Fruit fly (Drosophila melanogaster) whole organism, embryonic: ENCODE results near the gene CG15877.

Experiments
- Awh ChIP-seq: fragments of 200-800 bp; sonication (Bioruptor generic); IDR thresholded peaks from 2 replicates; pipeline ENCODE4, ENCODE4 v1.3.6; 2022; ENCODE audit warnings: missing biosample characterization, missing genetic modification characterization
- BtbVII ChIP-seq: fragments of 200-800 bp; sonication (Bioruptor generic); optimal IDR thresholded peaks from 3 replicates; lab custom pipeline; 2017; ENCODE audit warnings: missing biosample characterization, mild to moderate bottlenecking, missing genetic modification characterization
- CG10959 ChIP-seq: fragments of 200-800 bp; sonication (Bioruptor generic); IDR thresholded peaks from 2 replicates; pipeline ENCODE4 v1.3.6; 2022; ENCODE audit warnings: missing biosample characterization, missing genetic modification characterization
- CG11696 ChIP-seq: fragments of 200-800 bp; sonication (Bioruptor generic); IDR thresholded peaks from 2 replicates; pipeline ENCODE4 v1.3.6; 2022; ENCODE audit warnings: missing biosample characterization, missing genetic modification characterization
- CG12104 ChIP-seq: fragments of 200-800 bp; sonication (Bioruptor generic); optimal IDR thresholded peaks from 3 replicates; lab custom pipeline; 2016; ENCODE audit warnings: missing biosample characterization, missing genetic modification characterization
- CG12744 ChIP-seq: fragments of 200-800 bp; sonication (Bioruptor generic); optimal IDR thresholded peaks from 2 replicates; lab custom pipeline; 2016; ENCODE audit warnings: missing biosample characterization, missing genetic modification characterization
- CG15479 ChIP-seq: fragments of 200-800 bp; sonication (Bioruptor generic); optimal IDR thresholded peaks from 3 replicates; lab custom pipeline; 2019; ENCODE audit warnings: missing biosample characterization, mild to moderate bottlenecking, missing genetic modification characterization, moderate library complexity
- CG17186 ChIP-seq: fragments of 200-800 bp; sonication (Bioruptor generic); optimal IDR thresholded peaks from 3 replicates; lab custom pipeline; 2017; ENCODE audit warnings: missing biosample characterization, missing genetic modification reagents, missing genetic modification characterization
- CG31388 ChIP-seq: fragments of 200-800 bp; sonication (Bioruptor generic); optimal IDR thresholded peaks from 2 replicates; lab custom pipeline; 2016; ENCODE audit warnings: missing biosample characterization, missing genetic modification characterization
- CG6654 ChIP-seq: fragments of 200-800 bp; sonication (Bioruptor generic); optimal IDR thresholded peaks from 2 replicates; lab custom pipeline; 2017; ENCODE audit warnings: missing biosample characterization, mild to moderate bottlenecking, missing genetic modification characterization
- CG7839 ChIP-seq: fragments of 200-800 bp; sonication (Bioruptor generic); optimal IDR thresholded peaks from 3 replicates; lab custom pipeline; 2018; ENCODE audit warnings: missing biosample characterization, mild to moderate bottlenecking, missing genetic modification characterization, moderate library complexity
- CG9609 ChIP-seq: fragments of 200-800 bp; sonication (Bioruptor generic); optimal IDR thresholded peaks from 3 replicates; lab custom pipeline; 2016; ENCODE audit warnings: missing biosample characterization, missing genetic modification characterization
- E2f2 ChIP-seq: fragments of 200-800 bp; sonication (Bioruptor generic); IDR thresholded peaks from 2 replicates; pipeline ENCODE4 v1.3.6; 2022; ENCODE audit warnings: missing biosample characterization, missing genetic modification characterization
- Ets65A ChIP-seq: fragments of 200-800 bp; sonication (Bioruptor generic); peaks from one replicate; lab custom pipeline; 2016; ENCODE audit warnings: missing biosample characterization, missing genetic modification characterization
- Hsf ChIP-seq: fragments of 200-800 bp; sonication (Bioruptor generic); optimal IDR thresholded peaks from 3 replicates; lab custom pipeline; 2016; ENCODE audit warnings: missing biosample characterization, missing genetic modification characterization
- Jarid2 ChIP-seq: fragments of 200-800 bp; sonication (Bioruptor generic); optimal IDR thresholded peaks from 3 replicates; lab custom pipeline; 2017; ENCODE audit warnings: mild to moderate bottlenecking, missing biosample characterization, missing genetic modification reagents, missing genetic modification characterization
- Med ChIP-seq: fragments of 200-800 bp; sonication (Bioruptor generic); peaks from one replicate; lab custom pipeline; 2016; ENCODE audit warnings: missing biosample characterization, missing genetic modification characterization, mild to moderate bottlenecking, inconsistent platforms, moderate library complexity
- Pdp1 ChIP-seq, 2 experiments: fragments of 200-800 bp; sonication (Bioruptor generic); optimal IDR thresholded peaks; 3 replicates each; lab custom pipeline; 2016; ENCODE audit warnings: missing biosample characterization in 2 of 2, missing genetic modification characterization in 2 of 2, mild to moderate bottlenecking in 1 of 2, moderate library complexity in 1 of 2
- Sin3A ChIP-seq: fragments of >200 bp; optimal IDR thresholded peaks from 2 replicates; lab custom pipeline; 2018
- Trl ChIP-seq, 3 experiments: fragments of >200 bp in 2 of 3; fragments of 200-800 bp in 1 of 3; sonication (Bioruptor generic) in 1 of 3; optimal IDR thresholded peaks; 2 replicates in 1 of 3; 3 replicates in 2 of 3; lab custom pipeline; 2016 to 2017; ENCODE audit warnings: missing biosample characterization in 1 of 3, missing genetic modification characterization in 1 of 3
- ara ChIP-seq: fragments of 200-800 bp; sonication (Bioruptor generic); IDR thresholded peaks from 2 replicates; pipeline ENCODE4 v1.3.6; 2022; ENCODE audit warnings: missing biosample characterization, missing genetic modification characterization
- cas ChIP-seq: fragments of 200-800 bp; sonication (Bioruptor generic); IDR thresholded peaks from 2 replicates; pipeline ENCODE4 v1.3.6; 2022; ENCODE audit warnings: missing biosample characterization, missing genetic modification characterization
- chinmo ChIP-seq: fragments of 200-800 bp; sonication (Bioruptor generic); IDR thresholded peaks from 4 replicates; pipeline ENCODE4 v1.3.6; 2022; ENCODE audit warnings: missing biosample characterization, missing genetic modification characterization; ENCODE audit not compliant: partially characterized antibody
- ci ChIP-seq: fragments of 200-800 bp; sonication (Bioruptor generic); IDR thresholded peaks from 3 replicates; pipeline ENCODE4 v1.3.6; 2022; ENCODE audit warnings: missing biosample characterization, missing genetic modification characterization
- crc ChIP-seq: fragments of 200-800 bp; sonication (Bioruptor generic); optimal IDR thresholded peaks from 2 replicates; lab custom pipeline; 2016; ENCODE audit warnings: missing biosample characterization, missing genetic modification characterization
- crol ChIP-seq: fragments of 200-800 bp; sonication (Bioruptor generic); IDR thresholded peaks from 2 replicates; pipeline ENCODE4 v1.3.6; 2022; ENCODE audit warnings: missing biosample characterization, missing genetic modification characterization
- dysf ChIP-seq: fragments of 200-800 bp; sonication (Bioruptor generic); IDR thresholded peaks from 3 replicates; pipeline ENCODE4 v1.3.6; 2022; ENCODE audit warnings: missing biosample characterization, missing genetic modification characterization
- gem ChIP-seq: fragments of 200-800 bp; sonication (Bioruptor generic); optimal IDR thresholded peaks from 2 replicates; lab custom pipeline; 2019; ENCODE audit warnings: missing biosample characterization, mild to moderate bottlenecking, missing genetic modification characterization, moderate library complexity
- grau ChIP-seq: fragments of 200-800 bp; optimal IDR thresholded peaks from 3 replicates; lab custom pipeline; 2019; ENCODE audit warnings: missing biosample characterization, mild to moderate bottlenecking, missing genetic modification characterization, moderate library complexity
- inv ChIP-seq: fragments of 200-800 bp; sonication (Bioruptor generic); IDR thresholded peaks from 2 replicates; pipeline ENCODE4 v1.3.6; 2022; ENCODE audit warnings: missing biosample characterization, missing genetic modification characterization; ENCODE audit not compliant: partially characterized antibody
- jing ChIP-seq: fragments of 200-800 bp; sonication (Bioruptor generic); optimal IDR thresholded peaks from 2 replicates; lab custom pipeline; 2018; ENCODE audit warnings: missing biosample characterization, mild to moderate bottlenecking, missing genetic modification characterization
- nau ChIP-seq: fragments of 200-800 bp; sonication (Bioruptor generic); optimal IDR thresholded peaks from 3 replicates; lab custom pipeline; 2017; ENCODE audit warnings: missing biosample characterization, mild to moderate bottlenecking, missing genetic modification characterization, missing genetic modification reagents
- nerfin-2 ChIP-seq: fragments of 200-800 bp; sonication (Bioruptor generic); IDR thresholded peaks from 2 replicates; pipeline ENCODE4 v1.3.6; 2022; ENCODE audit warnings: missing biosample characterization, missing genetic modification characterization; ENCODE audit not compliant: partially characterized antibody
- nom ChIP-seq: fragments of 200-800 bp; sonication (Bioruptor generic); optimal IDR thresholded peaks from 2 replicates; lab custom pipeline; 2017; ENCODE audit warnings: missing biosample characterization, missing genetic modification characterization, mild to moderate bottlenecking, moderate library complexity, missing genetic modification reagents
- org-1 ChIP-seq: fragments of 200-800 bp; sonication (Bioruptor generic); optimal IDR thresholded peaks from 2 replicates; lab custom pipeline; 2017; ENCODE audit warnings: missing biosample characterization, missing genetic modification characterization
- otp ChIP-seq: fragments of 200-800 bp; sonication (Bioruptor generic); IDR thresholded peaks from 3 replicates; pipeline ENCODE4, ENCODE4 v1.3.6; 2022; ENCODE audit warnings: missing biosample characterization, missing genetic modification characterization
- pho ChIP-seq: fragments of 200-800 bp; sonication (Bioruptor generic); optimal IDR thresholded peaks from 2 replicates; lab custom pipeline; 2016; ENCODE audit warnings: missing biosample characterization, missing genetic modification characterization
- pita ChIP-seq: fragments of 200-800 bp; sonication (Bioruptor generic); optimal IDR thresholded peaks from 2 replicates; lab custom pipeline; 2017; ENCODE audit warnings: missing biosample characterization, mild to moderate bottlenecking, missing genetic modification characterization
- sob ChIP-seq: fragments of 200-800 bp; sonication (Bioruptor generic); IDR thresholded peaks from 2 replicates; pipeline ENCODE4 v1.3.6; 2022; ENCODE audit warnings: missing biosample characterization, missing genetic modification characterization
- tap ChIP-seq: fragments of 200-800 bp; optimal IDR thresholded peaks from 3 replicates; lab custom pipeline; 2019; ENCODE audit warnings: missing biosample characterization, mild to moderate bottlenecking, missing genetic modification characterization, moderate library complexity
- tio ChIP-seq: fragments of 200-800 bp; sonication (Bioruptor generic); optimal IDR thresholded peaks from 2 replicates; lab custom pipeline; 2017; ENCODE audit warnings: missing biosample characterization, missing genetic modification characterization, inconsistent platforms
- ttk ChIP-seq: fragments of 200-800 bp; sonication (Bioruptor generic); IDR thresholded peaks from 2 replicates; pipeline ENCODE4 v2.1.2; 2022; ENCODE audit warnings: missing biosample characterization, missing genetic modification characterization
- usp ChIP-seq: fragments of >200 bp; optimal IDR thresholded peaks from 2 replicates; lab custom pipeline; 2017; ENCODE audit warnings: missing biosample characterization, missing genetic modification characterization
- zfh2 ChIP-seq: fragments of 200-800 bp; sonication (Bioruptor generic); optimal IDR thresholded peaks from 2 replicates; lab custom pipeline; 2016; ENCODE audit warnings: missing biosample characterization, missing genetic modification characterization

The CG15877 gene

DNA sequence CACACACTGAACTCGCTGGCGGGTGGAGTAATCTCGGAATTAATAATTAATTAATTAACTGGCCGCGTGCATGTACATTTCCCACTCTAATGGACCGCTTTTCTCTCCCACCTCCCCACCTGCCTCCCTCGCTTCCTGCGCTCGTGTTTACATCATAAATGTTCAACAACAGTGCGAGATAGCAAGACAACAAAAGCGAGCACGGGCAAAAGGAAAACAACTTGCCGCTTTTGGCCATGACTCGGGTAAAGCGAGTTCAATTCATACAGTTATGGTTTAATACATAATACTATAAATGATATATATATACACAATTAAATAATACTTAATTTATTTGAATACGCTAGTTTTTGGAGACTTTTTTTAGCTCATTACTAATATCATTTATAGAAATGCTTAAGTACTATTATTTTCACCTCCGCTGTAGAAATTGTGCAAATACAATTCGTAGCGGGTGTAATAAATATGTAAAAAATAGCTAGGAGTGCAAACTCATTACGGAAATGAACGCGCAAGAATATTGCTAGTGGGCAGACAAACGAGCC, 49.1 kb upstream of the CG15877 start:
- TF ChIP-seq zfh2 (GFP tag; lab: Kevin White, UChicago) (no peak), CG9609 (GFP tag; lab: Kevin White, UChicago) (no peak), ara (GFP tag; lab: Robert Waterston, UW) (peak; percentile 30; the same call in 1 of the 2 replicates), usp (GFP tag; lab: Kevin White, UChicago) (no peak), chinmo (GFP tag; lab: Robert Waterston, UW) (0 out of 4 replicates have a peak, but pooled peaks have one; percentile 3), CG10959 (no peak), CG12744 (GFP tag; lab: Kevin White, UChicago) (no peak), otp (no peak), cas (GFP tag; lab: Robert Waterston, UW) (no peak), org-1 (GFP tag; lab: Kevin White, UChicago) (no peak), Jarid2 (GFP tag; lab: Kevin White, UChicago) (no peak), Ets65A (GFP tag; lab: Kevin White, UChicago) (peak; percentile 26), CG11696 (GFP tag; lab: Robert Waterston, UW) (0 out of 2 replicates have a peak, but pooled peaks have one; percentile 27), sob (GFP tag; lab: Robert Waterston, UW) (0 out of 2 replicates have a peak, but pooled peaks have one; percentile 9), CG17186 (GFP tag; lab: Kevin White, UChicago) (no peak), pho (GFP tag; lab: Kevin White, UChicago) (no peak), nau (GFP tag; lab: Kevin White, UChicago) (no peak), CG12104 (GFP tag; lab: Kevin White, UChicago) (no peak), gem (tag; lab: Kevin White, UChicago) (peak; percentile 9), Pdp1 (GFP tag; optimal IDR thresholded peaks at IDR 0.05; lab: Kevin White, UChicago) (peak in 1 of 2 experiments; percentile 42), BtbVII (GFP tag; lab: Kevin White, UChicago) (no peak), Awh (GFP tag; lab: Robert Waterston, UW) (0 out of 2 replicates have a peak, but pooled peaks have one; percentile 11), ci (GFP tag; lab: Robert Waterston, UW) (peak; percentile 15; the same call in 1 of the 3 replicates), Trl (optimal IDR thresholded peaks at IDR 0.05; lab: Kevin White, UChicago) (no peak), Trl (GFP tag; optimal IDR thresholded peaks at IDR 0.05; lab: Kevin White, UChicago) (no peak), pita (GFP tag; lab: Kevin White, UChicago) (no peak), Med (peak; percentile 44), CG31388 (GFP tag; lab: Kevin White, UChicago) (no peak), Sin3A (no peak), crol (peak; percentile 53), ttk (GFP tag; lab: Robert Waterston, UW) (no peak), nerfin-2 (GFP tag; lab: Robert Waterston, UW) (0 out of 2 replicates have a peak, but pooled peaks have one; percentile 9), crc (GFP tag; lab: Kevin White, UChicago) (no peak), dysf (GFP tag; lab: Robert Waterston, UW) (no peak), tio (no peak), grau (no peak), nom (GFP tag; lab: Kevin White, UChicago) (peak; percentile 50), Hsf (GFP tag; lab: Kevin White, UChicago) (no peak), CG7839 (tag; lab: Kevin White, UChicago) (no peak)
- TF ChIP-seq, all 482 proteins: peak for 13

DNA sequence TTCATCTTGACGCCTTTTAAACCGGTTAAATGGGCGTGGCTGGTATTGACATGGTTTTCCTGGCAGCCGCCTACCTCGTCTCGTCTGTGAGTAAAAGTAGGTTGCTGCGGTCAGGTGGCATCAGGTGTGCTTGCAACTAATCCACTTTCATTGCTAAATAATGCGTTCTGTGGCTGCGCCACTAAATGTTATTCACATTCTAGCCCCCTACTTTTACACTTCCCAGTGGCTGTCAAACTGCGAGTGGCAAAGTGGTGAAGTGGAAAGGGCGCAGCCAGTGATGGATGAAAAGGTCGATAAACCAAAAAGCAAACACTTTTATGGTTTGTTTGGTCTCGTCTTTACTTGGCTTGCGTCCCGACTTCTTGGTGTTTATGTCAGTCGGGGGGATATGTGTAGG, 48.3 kb upstream of the CG15877 start:
- peak; percentile 90 for TF ChIP-seq CG6654 (GFP tag; lab: Kevin White, UChicago)
- no peak for TF ChIP-seq CG15479 (GFP tag; lab: Kevin White, UChicago)
- 0 out of 2 replicates have a peak, but pooled peaks have one; percentile 16 for TF ChIP-seq inv
- TF ChIP-seq E2f2, result no peak
- TF ChIP-seq Ets65A (GFP tag; lab: Kevin White, UChicago), result peak; percentile 68
- no peak for TF ChIP-seq jing (GFP tag; lab: Kevin White, UChicago)
- TF ChIP-seq tap (tag; lab: Kevin White, UChicago), result no peak
- TF ChIP-seq, all 482 proteins: peak for 3
